Fruit fly (Drosophila melanogaster) whole organism, prepupa: Measurements from ENCODE around the gene Cad96Cb.
A peak's percentile ranks its signal among the peaks of the same experiment; 100 is the strongest.

ENCODE experiments used
- Blimp-1 ChIP-seq: fragments of 200-800 bp; sonication (Bioruptor generic); optimal IDR thresholded peaks from 3 replicates; lab custom pipeline; 2017; ENCODE audit warnings: missing biosample characterization, missing genetic modification characterization, mild to moderate bottlenecking, moderate library complexity, missing genetic modification reagents
- CG10631 ChIP-seq: fragments of 200-800 bp; sonication (Bioruptor generic); optimal IDR thresholded peaks from 2 replicates; lab custom pipeline; 2016; ENCODE audit warnings: missing biosample characterization, missing genetic modification characterization
- CG10669 ChIP-seq: fragments of 200-800 bp; sonication (Bioruptor generic); optimal IDR thresholded peaks from 3 replicates; lab custom pipeline; 2018; ENCODE audit warnings: missing biosample characterization, mild to moderate bottlenecking, missing genetic modification characterization, moderate library complexity
- CG11294 ChIP-seq: fragments of 200-800 bp; sonication (Bioruptor generic); IDR thresholded peaks from 2 replicates; pipeline ENCODE4 v1.3.6; 2022; ENCODE audit warnings: missing biosample characterization, missing genetic modification characterization
- CG11762 ChIP-seq: fragments of 200-800 bp; sonication (Bioruptor generic); optimal IDR thresholded peaks from 3 replicates; lab custom pipeline; 2016; ENCODE audit warnings: missing biosample characterization, missing genetic modification characterization; ENCODE audit not compliant: insufficient read depth
- CG11902 ChIP-seq: fragments of 200-800 bp; sonication (Bioruptor generic); optimal IDR thresholded peaks from 3 replicates; lab custom pipeline; 2016; ENCODE audit warnings: missing biosample characterization, missing genetic modification characterization
- CG1621 ChIP-seq: fragments of 200-800 bp; sonication (Bioruptor generic); optimal IDR thresholded peaks from 3 replicates; lab custom pipeline; 2018; ENCODE audit warnings: missing biosample characterization, mild to moderate bottlenecking, missing genetic modification characterization
- CG16779 ChIP-seq: fragments of 200-800 bp; sonication (Bioruptor generic); optimal IDR thresholded peaks from 3 replicates; lab custom pipeline; 2017; ENCODE audit warnings: missing biosample characterization, mild to moderate bottlenecking, missing genetic modification characterization
- CG3032 ChIP-seq: fragments of 200-800 bp; optimal IDR thresholded peaks from 2 replicates; lab custom pipeline; 2019; ENCODE audit warnings: missing biosample characterization, mild to moderate bottlenecking, missing genetic modification characterization, moderate library complexity
- CG32006 ChIP-seq: fragments of 200-800 bp; sonication (Bioruptor generic); optimal IDR thresholded peaks from 3 replicates; lab custom pipeline; 2017; ENCODE audit warnings: missing biosample characterization, mild to moderate bottlenecking, missing genetic modification characterization
- CG34406 ChIP-seq: fragments of 200-800 bp; sonication (Bioruptor generic); optimal IDR thresholded peaks from 3 replicates; lab custom pipeline; 2016; ENCODE audit warnings: missing biosample characterization, missing genetic modification characterization
- CG4318 ChIP-seq: fragments of 200-800 bp; sonication (Bioruptor generic); optimal IDR thresholded peaks from 3 replicates; lab custom pipeline; 2017; ENCODE audit warnings: missing biosample characterization, mild to moderate bottlenecking, missing genetic modification characterization
- CG6163 ChIP-seq: fragments of 200-800 bp; sonication (Bioruptor generic); IDR thresholded peaks from 3 replicates; pipeline ENCODE4 v1.3.6; 2022; ENCODE audit warnings: missing biosample characterization, missing genetic modification characterization
- CG6276 ChIP-seq: fragments of 200-800 bp; sonication (Bioruptor generic); optimal IDR thresholded peaks from 2 replicates; lab custom pipeline; 2017; ENCODE audit warnings: missing biosample characterization, mild to moderate bottlenecking, missing genetic modification characterization
- CG6792 ChIP-seq: fragments of 200-800 bp; sonication (Bioruptor generic); optimal IDR thresholded peaks from 3 replicates; lab custom pipeline; 2016; ENCODE audit warnings: missing biosample characterization, missing genetic modification characterization
- CG6808 ChIP-seq: fragments of 200-800 bp; sonication (Bioruptor generic); optimal IDR thresholded peaks from 3 replicates; lab custom pipeline; 2017; ENCODE audit warnings: missing biosample characterization, missing genetic modification characterization, mild to moderate bottlenecking, moderate library complexity, missing genetic modification reagents
- CG7368 ChIP-seq: fragments of 200-800 bp; sonication (Bioruptor generic); optimal IDR thresholded peaks from 3 replicates; lab custom pipeline; 2016; ENCODE audit warnings: missing biosample characterization, missing genetic modification characterization
- CG8319 ChIP-seq: fragments of 200-800 bp; sonication (Bioruptor generic); optimal IDR thresholded peaks from 3 replicates; lab custom pipeline; 2016; ENCODE audit warnings: missing biosample characterization, missing genetic modification characterization
- CG8632 ChIP-seq: fragments of 200-800 bp; sonication (Bioruptor generic); optimal IDR thresholded peaks from 3 replicates; lab custom pipeline; 2016; ENCODE audit warnings: missing biosample characterization, missing genetic modification characterization
- Eip75B ChIP-seq: fragments of 200-800 bp; sonication (Bioruptor generic); optimal IDR thresholded peaks from 3 replicates; lab custom pipeline; 2016; ENCODE audit warnings: missing biosample characterization, missing genetic modification characterization
- Eip93F ChIP-seq: fragments of 200-800 bp; sonication (Bioruptor generic); optimal IDR thresholded peaks from 2 replicates; lab custom pipeline; 2016; ENCODE audit warnings: missing biosample characterization, mild to moderate bottlenecking, missing genetic modification characterization
- Ets96B ChIP-seq: fragments of 200-800 bp; optimal IDR thresholded peaks from 2 replicates; lab custom pipeline; 2019; ENCODE audit warnings: missing biosample characterization, mild to moderate bottlenecking, missing genetic modification characterization, moderate library complexity
- Gug ChIP-seq: fragments of 200-800 bp; sonication (Bioruptor generic); IDR thresholded peaks from 2 replicates; pipeline ENCODE4 v1.3.6; 2022; ENCODE audit warnings: missing biosample characterization, missing genetic modification characterization
- Hr38 ChIP-seq: sonication (Bioruptor generic); optimal IDR thresholded peaks from 2 replicates; lab custom pipeline; 2016; ENCODE audit warnings: missing biosample characterization, missing genetic modification characterization
- Hr4 ChIP-seq: fragments of 200-800 bp; sonication (Bioruptor generic); optimal IDR thresholded peaks from 3 replicates; lab custom pipeline; 2016; ENCODE audit warnings: missing biosample characterization, missing genetic modification characterization
- Met ChIP-seq: fragments of 200-800 bp; sonication (Bioruptor generic); optimal IDR thresholded peaks from 3 replicates; lab custom pipeline; 2016; ENCODE audit warnings: missing biosample characterization, missing genetic modification characterization
- Smox ChIP-seq: fragments of 200-800 bp; sonication (Bioruptor generic); optimal IDR thresholded peaks from 3 replicates; lab custom pipeline; 2016; ENCODE audit warnings: missing biosample characterization, missing genetic modification characterization
- Sox102F ChIP-seq: fragments of 200-800 bp; sonication (Bioruptor generic); optimal IDR thresholded peaks from 2 replicates; lab custom pipeline; 2016; ENCODE audit warnings: missing biosample characterization, mild to moderate bottlenecking, missing genetic modification characterization
- Sox14 ChIP-seq: fragments of 200-800 bp; sonication (Bioruptor generic); optimal IDR thresholded peaks from 3 replicates; lab custom pipeline; 2016; ENCODE audit warnings: missing biosample characterization, missing genetic modification characterization
- Sox15 ChIP-seq: fragments of 200-800 bp; sonication (Bioruptor generic); optimal IDR thresholded peaks from 3 replicates; lab custom pipeline; 2016; ENCODE audit warnings: missing biosample characterization, missing genetic modification characterization
- achi ChIP-seq: fragments of 200-800 bp; sonication (Bioruptor generic); optimal IDR thresholded peaks from 3 replicates; lab custom pipeline; 2016; ENCODE audit warnings: missing biosample characterization, missing genetic modification characterization
- acj6 ChIP-seq: fragments of 200-800 bp; sonication (Bioruptor generic); optimal IDR thresholded peaks from 3 replicates; lab custom pipeline; 2016; ENCODE audit warnings: missing biosample characterization, missing genetic modification characterization
- cyc ChIP-seq: fragments of 200-800 bp; sonication (Bioruptor generic); optimal IDR thresholded peaks from 3 replicates; lab custom pipeline; 2016; ENCODE audit warnings: missing biosample characterization, missing genetic modification characterization
- dac ChIP-seq: fragments of 200-800 bp; sonication (Bioruptor generic); optimal IDR thresholded peaks from 2 replicates; lab custom pipeline; 2017; ENCODE audit warnings: missing biosample characterization, mild to moderate bottlenecking, missing genetic modification characterization
- dsx ChIP-seq: fragments of 200-800 bp; optimal IDR thresholded peaks from 3 replicates; lab custom pipeline; 2019; ENCODE audit warnings: missing biosample characterization, mild to moderate bottlenecking, missing genetic modification characterization, moderate library complexity; ENCODE audit not compliant: poor library complexity, severe bottlenecking
- eg ChIP-seq: fragments of 200-800 bp; sonication (Bioruptor generic); IDR thresholded peaks from 3 replicates; pipeline ENCODE4 v1.3.6; 2022; ENCODE audit warnings: missing biosample characterization, missing genetic modification characterization
- esn ChIP-seq: fragments of 200-800 bp; sonication (Bioruptor generic); optimal IDR thresholded peaks from 2 replicates; lab custom pipeline; 2016; ENCODE audit warnings: missing biosample characterization, mild to moderate bottlenecking, missing genetic modification characterization, moderate library complexity
- fd59A ChIP-seq: fragments of 200-800 bp; sonication (Bioruptor generic); optimal IDR thresholded peaks from 2 replicates; lab custom pipeline; 2017; ENCODE audit warnings: missing biosample characterization, mild to moderate bottlenecking, missing genetic modification characterization, missing genetic modification reagents
- fd85E ChIP-seq: fragments of 200-800 bp; sonication (Bioruptor generic); optimal IDR thresholded peaks from 3 replicates; lab custom pipeline; 2016; ENCODE audit warnings: missing biosample characterization, missing genetic modification characterization
- fkh ChIP-seq: fragments of 200-800 bp; sonication (Bioruptor generic); optimal IDR thresholded peaks from 3 replicates; lab custom pipeline; 2017; ENCODE audit warnings: missing biosample characterization, mild to moderate bottlenecking, missing genetic modification characterization, moderate library complexity
- lz ChIP-seq: fragments of 200-800 bp; sonication (Bioruptor generic); optimal IDR thresholded peaks from 3 replicates; lab custom pipeline; 2016; ENCODE audit warnings: missing biosample characterization, missing genetic modification characterization
- net ChIP-seq: fragments of 200-800 bp; sonication (Bioruptor generic); optimal IDR thresholded peaks from 3 replicates; lab custom pipeline; 2016; ENCODE audit warnings: missing biosample characterization, missing genetic modification characterization
- salr ChIP-seq, 2 experiments: fragments of 200-800 bp; sonication (Bioruptor generic); optimal IDR thresholded peaks; 3 replicates each; lab custom pipeline; 2016 to 2018; ENCODE audit warnings: missing biosample characterization in 2 of 2, missing genetic modification characterization in 2 of 2, mild to moderate bottlenecking in 1 of 2
- spab ChIP-seq: fragments of 200-800 bp; sonication (Bioruptor generic); optimal IDR thresholded peaks from 2 replicates; lab custom pipeline; 2017; ENCODE audit warnings: missing biosample characterization, mild to moderate bottlenecking, missing genetic modification characterization, missing genetic modification reagents
- ss ChIP-seq, 2 experiments: fragments of 200-800 bp; sonication (Bioruptor generic); optimal IDR thresholded peaks; 2 replicates in 1 of 2; 3 replicates in 1 of 2; lab custom pipeline; 2017 to 2018; ENCODE audit warnings: mild to moderate bottlenecking in 2 of 2, missing biosample characterization in 2 of 2, missing genetic modification characterization in 2 of 2, moderate library complexity in 1 of 2
- svp ChIP-seq: fragments of 200-800 bp; sonication (Bioruptor generic); peaks from one replicate; lab custom pipeline; 2016; ENCODE audit warnings: missing biosample characterization, missing genetic modification characterization
- topi ChIP-seq: fragments of 200-800 bp; sonication (Bioruptor generic); optimal IDR thresholded peaks from 3 replicates; lab custom pipeline; 2016; ENCODE audit warnings: missing biosample characterization, missing genetic modification characterization
- vri ChIP-seq: fragments of 200-800 bp; sonication (Bioruptor generic); optimal IDR thresholded peaks from 3 replicates; lab custom pipeline; 2016; ENCODE audit warnings: missing biosample characterization, mild to moderate bottlenecking, missing genetic modification characterization

Cad96Cb gene

DNA sequence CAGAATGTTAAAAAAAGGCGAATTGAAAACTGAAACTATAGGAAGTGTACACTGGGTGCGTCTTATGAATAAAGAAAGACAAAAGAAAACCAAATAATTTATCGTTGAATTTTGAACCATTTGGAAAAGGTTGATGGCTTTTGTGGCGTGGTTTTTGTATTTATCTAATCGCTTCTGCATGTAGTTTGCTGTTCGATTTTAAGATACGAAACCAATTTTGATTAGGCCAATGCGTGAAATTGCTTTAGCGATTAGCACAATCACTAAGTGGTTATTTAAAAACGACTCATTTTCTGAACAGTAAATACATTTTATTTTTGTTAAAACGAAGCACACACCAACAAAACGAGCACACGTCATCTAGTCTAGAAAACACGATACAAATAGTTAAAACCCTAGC is 28.5 kb upstream of the Cad96Cb start:
- TF ChIP-seq CG32006 (GFP tag; lab: Kevin White, UChicago) (no peak), Met (GFP tag; lab: Kevin White, UChicago) (no peak), achi (no peak), dsx (GFP tag; lab: Kevin White, UChicago) (no peak), fd85E (no peak), CG16779 (tag; lab: Kevin White, UChicago) (no peak), fkh (no peak), CG6792 (GFP tag; lab: Kevin White, UChicago) (no peak)

DNA sequence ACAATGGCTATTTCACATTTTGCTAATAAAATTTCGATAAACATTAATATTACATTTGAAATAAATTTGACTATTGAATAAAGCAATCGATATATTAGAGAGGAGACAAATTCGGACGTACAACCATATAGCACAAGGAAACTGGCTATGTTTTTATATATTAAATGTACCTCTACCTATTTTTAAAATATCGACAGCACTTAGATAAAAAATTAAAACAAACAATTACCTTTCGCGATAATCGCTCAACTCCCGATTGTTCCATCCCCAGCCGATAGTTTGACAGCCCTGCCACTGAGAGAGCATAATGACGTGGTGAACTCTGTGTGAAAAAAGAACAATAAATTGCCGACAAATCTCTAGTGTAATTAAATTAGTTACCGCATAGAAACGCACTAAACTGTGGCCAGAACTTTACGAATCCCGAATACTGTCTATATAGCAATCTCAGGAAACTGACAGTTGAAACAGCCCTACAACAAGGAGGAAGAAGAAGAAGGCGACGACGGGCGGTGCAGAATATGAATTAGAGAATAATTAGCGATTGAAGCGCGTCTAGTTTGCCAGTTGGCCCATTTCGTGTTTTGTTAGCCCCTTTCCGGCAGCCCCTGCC is 26.6 kb upstream of the Cad96Cb start, which contains the start of gene CG11857:
Gene CG11857, plus strand, starts transcription at position 271 of the 613 bp plus-strand sequence.
- TF ChIP-seq CG11902 (GFP tag; lab: Kevin White, UChicago) (peak; percentile 96), fd59A (GFP tag; lab: Kevin White, UChicago) (peak; percentile 91), vri (GFP tag; lab: Kevin White, UChicago) (peak; percentile 94), acj6 (GFP tag; lab: Kevin White, UChicago) (peak; percentile 97), net (GFP tag; lab: Kevin White, UChicago) (peak; percentile 94), Hr38 (GFP tag; lab: Kevin White, UChicago) (peak; percentile 82), CG1621 (peak; percentile 93), Smox (GFP tag; lab: Kevin White, UChicago) (peak; percentile 97), svp (GFP tag; lab: Kevin White, UChicago) (peak; percentile 99), CG4318 (no peak), CG8632 (GFP tag; lab: Kevin White, UChicago) (peak; percentile 92), CG6276 (no peak), Gug (peak; percentile 98), CG10631 (GFP tag; lab: Kevin White, UChicago) (peak; percentile 98), CG6792 (GFP tag; lab: Kevin White, UChicago) (peak; percentile 94), CG3032 (tag; lab: Kevin White, UChicago) (peak; percentile 98), salr (GFP tag; optimal IDR thresholded peaks at IDR 0.05; lab: Kevin White, UChicago) (peak in 1 of 2 experiments; percentile 93), Sox102F (GFP tag; lab: Kevin White, UChicago) (no peak), Sox15 (GFP tag; lab: Kevin White, UChicago) (peak; percentile 96), CG10669 (peak; percentile 94), fd85E (no peak), Eip75B (GFP tag; lab: Kevin White, UChicago) (peak; percentile 95), Eip93F (peak; percentile 89), lz (GFP tag; lab: Kevin White, UChicago) (peak; percentile 98), CG34406 (GFP tag; lab: Kevin White, UChicago) (peak; percentile 92), Hr4 (GFP tag; lab: Kevin White, UChicago) (peak; percentile 97), Sox14 (GFP tag; lab: Kevin White, UChicago) (peak; percentile 97), CG7368 (GFP tag; lab: Kevin White, UChicago) (peak; percentile 93), topi (peak; percentile 97), Ets96B (tag; lab: Kevin White, UChicago) (peak; percentile 94), CG8319 (GFP tag; lab: Kevin White, UChicago) (peak; percentile 93), CG16779 (tag; lab: Kevin White, UChicago) (no peak), CG11762 (GFP tag; lab: Kevin White, UChicago) (peak; percentile 90), dac (peak; percentile 94), Blimp-1 (peak; percentile 86), eg (GFP tag; lab: Robert Waterston, UW) (peak; percentile 98), Met (GFP tag; lab: Kevin White, UChicago) (peak; percentile 97), CG6163 (GFP tag; lab: Robert Waterston, UW) (peak; percentile 98), CG6808 (GFP tag; lab: Kevin White, UChicago) (no peak), dsx (GFP tag; lab: Kevin White, UChicago) (peak; percentile 91), CG11294 (GFP tag; lab: Robert Waterston, UW) (peak; percentile 97), ss (GFP tag; optimal IDR thresholded peaks at IDR 0.05; lab: Kevin White, UChicago) (peak in 1 of 2 experiments; percentile 91), fkh (peak; percentile 86), esn (peak; percentile 98), spab (GFP tag; lab: Kevin White, UChicago) (no peak), cyc (GFP tag; lab: Kevin White, UChicago) (peak; percentile 97)
